Worm (Caenorhabditis elegans): ENCODE measurements around the gene F19G12.1.

Gene F19G12.1

DNA sequence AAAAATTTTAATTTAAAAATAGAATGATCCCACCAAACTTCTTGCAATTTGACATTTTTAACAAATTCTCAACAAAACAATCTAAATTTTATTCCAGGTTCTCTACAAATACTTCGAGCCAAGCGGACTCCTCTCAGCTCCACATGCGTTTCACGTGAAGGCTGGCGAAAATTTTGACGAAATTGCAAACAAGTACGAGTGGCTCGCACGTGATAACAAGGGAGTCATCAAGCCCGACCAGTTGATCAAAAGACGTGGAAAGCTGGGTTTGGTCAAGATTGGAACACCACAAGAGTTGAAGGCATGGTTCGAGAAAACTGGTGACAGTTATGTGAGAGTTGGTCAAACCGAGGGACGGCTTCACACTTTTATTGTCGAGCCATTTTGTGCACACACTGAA is 48.8 kb downstream of the F19G12.1 start:
- TF ChIP-seq sma-3 (GFP tag; optimal IDR thresholded peaks at IDR 0.05), result no peak
- peak; percentile 18 for TF ChIP-seq nhr-129 (tag; optimal IDR thresholded peaks at IDR 0.05)
- peak; percentile 29 for TF ChIP-seq sma-9 (GFP tag; optimal IDR thresholded peaks at IDR 0.05)
- no peak for TF ChIP-seq sma-9 (tag; optimal IDR thresholded peaks at IDR 0.05)
- no peak for TF ChIP-seq unc-39 (tag; optimal IDR thresholded peaks at IDR 0.05)

ce11 chrX:1480564-1480963 is 49.8 kb downstream of the F19G12.1 start:
- TF ChIP-seq ceh-82 (tag; optimal IDR thresholded peaks at IDR 0.05), result no peak
- no peak for TF ChIP-seq dmd-4 (tag; optimal IDR thresholded peaks at IDR 0.05)
- no peak for TF ChIP-seq nhr-21 (tag; optimal IDR thresholded peaks at IDR 0.05)
- TF ChIP-seq ztf-4 (tag; optimal IDR thresholded peaks at IDR 0.05), result no peak
- TF ChIP-seq zag-1 (tag; optimal IDR thresholded peaks at IDR 0.05), result no peak
